Worm (Caenorhabditis elegans): ENCODE measurements around the gene flp-25.

- TF ChIP-seq fkh-10 (GFP tag; optimal IDR thresholded peaks at IDR 0.05) (no peak), nhr-76 (tag; optimal IDR thresholded peaks at IDR 0.05) (no peak), vab-15 (tag; optimal IDR thresholded peaks at IDR 0.05) (no peak), aly-2 (tag; optimal IDR thresholded peaks at IDR 0.05) (no peak), lsy-2 (tag; optimal IDR thresholded peaks at IDR 0.05) (no peak), lin-39 (tag; optimal IDR thresholded peaks at IDR 0.05) (no peak), lin-13 (GFP tag; optimal IDR thresholded peaks at IDR 0.05) (no peak), egl-27 (tag; optimal IDR thresholded peaks at IDR 0.05) (no peak), nhr-11 (tag; optimal IDR thresholded peaks at IDR 0.05) (no peak), lir-3 (tag; optimal IDR thresholded peaks at IDR 0.05; ENCODE audit: poor library complexity) (no peak), mep-1 (tag; optimal IDR thresholded peaks at IDR 0.05) (no peak), nhr-20 (tag; optimal IDR thresholded peaks at IDR 0.05) (no peak), ceh-82 (tag; optimal IDR thresholded peaks at IDR 0.05) (no peak), nhr-71 (tag; optimal IDR thresholded peaks at IDR 0.05) (no peak)
Measured at ce11 chrIII:9335076-9335475, 26.3 kb upstream of the flp-25 start.
